Worm (Caenorhabditis elegans): ENCODE results near the gene T02H6.5.
A peak's percentile ranks its signal among the peaks of the same experiment; 100 is the strongest.

The T02H6.5 gene

ce11 chrII:709081-709480, 24.2 kb downstream of the T02H6.5 start, which contains the start of gene T02H6.1:
Gene T02H6.1 (plus strand): TSS chrII:709381.
- TF ChIP-seq hlh-6 (tag; optimal IDR thresholded peaks at IDR 0.05) (no peak), elt-2 (tag; optimal IDR thresholded peaks at IDR 0.05) (no peak), sox-2 (GFP tag; IDR thresholded peaks at IDR 0.05) (no peak), hlh-13 (GFP tag; optimal IDR thresholded peaks at IDR 0.05) (no peak), eyg-1 (tag; optimal IDR thresholded peaks at IDR 0.05) (no peak), C08G9.2 (tag; optimal IDR thresholded peaks at IDR 0.05) (no peak), hlh-8 (tag; optimal IDR thresholded peaks at IDR 0.05) (no peak), ceh-31 (tag; optimal IDR thresholded peaks at IDR 0.05) (no peak), mec-3 (tag; optimal IDR thresholded peaks at IDR 0.05; ENCODE audit: borderline replicate concordance) (no peak)

ce11 chrII:721931-722330, 37.0 kb downstream of the T02H6.5 start:
- TF ChIP-seq ceh-6 (GFP tag; optimal IDR thresholded peaks at IDR 0.05) = no peak
- no peak for TF ChIP-seq ceh-48 (tag; optimal IDR thresholded peaks at IDR 0.05)
- no peak for TF ChIP-seq ref-2 (tag; optimal IDR thresholded peaks at IDR 0.05)
- TF ChIP-seq ets-4 (tag; optimal IDR thresholded peaks at IDR 0.05) = no peak
- no peak for TF ChIP-seq pat-9 (tag; optimal IDR thresholded peaks at IDR 0.05)

ce11 chrII:723488-723887, 38.6 kb downstream of the T02H6.5 start, which contains the start of gene rfip-2:
Gene rfip-2 (plus strand): TSS chrII:723788.
- TF ChIP-seq ceh-6 (GFP tag; optimal IDR thresholded peaks at IDR 0.05) (no peak), sdc-2 (tag; optimal IDR thresholded peaks at IDR 0.05) (no peak), ceh-22 (tag; optimal IDR thresholded peaks at IDR 0.05) (no peak), pag-3 (tag; optimal IDR thresholded peaks at IDR 0.05; ENCODE audit: borderline replicate concordance) (no peak), ttx-3 (tag; optimal IDR thresholded peaks at IDR 0.05) (no peak), ahr-1 (tag; optimal IDR thresholded peaks at IDR 0.05) (no peak), lin-11 (tag; optimal IDR thresholded peaks at IDR 0.05) (no peak), ceh-2 (tag; optimal IDR thresholded peaks at IDR 0.05) (no peak), nfya-1 (tag; optimal IDR thresholded peaks at IDR 0.05) (no peak), che-1 (tag; optimal IDR thresholded peaks at IDR 0.05) (no peak), ceh-19 (GFP tag; optimal IDR thresholded peaks at IDR 0.05) (no peak), unc-3 (GFP tag; conservative IDR thresholded peaks at IDR 0.05) (no peak), unc-3 (tag; optimal IDR thresholded peaks at IDR 0.05) (no peak), elt-4 (tag; optimal IDR thresholded peaks at IDR 0.05) (no peak), ref-2 (tag; optimal IDR thresholded peaks at IDR 0.05) (no peak), pha-4 (tag; optimal IDR thresholded peaks at IDR 0.05) (no peak)

- TF ChIP-seq ceh-48 (tag; optimal IDR thresholded peaks at IDR 0.05) (peak; percentile 74), fax-1 (tag; optimal IDR thresholded peaks at IDR 0.05) (no peak)
Observed at ce11 chrII:724004-724403, 39.1 kb downstream of the T02H6.5 start.

- TF ChIP-seq K09A11.1 (tag; optimal IDR thresholded peaks at IDR 0.05; ENCODE audit: insufficient read depth) = no peak
- no peak for TF ChIP-seq K02D7.2 (tag; optimal IDR thresholded peaks at IDR 0.05)
- TF ChIP-seq zip-5 (tag; optimal IDR thresholded peaks at IDR 0.05) = no peak
- no peak for TF ChIP-seq hlh-8 (tag; optimal IDR thresholded peaks at IDR 0.05)
- TF ChIP-seq ceh-19 (GFP tag; optimal IDR thresholded peaks at IDR 0.05) = no peak
- TF ChIP-seq hlh-15 (tag; optimal IDR thresholded peaks at IDR 0.05) = no peak
- no peak for TF ChIP-seq pha-2 (tag; optimal IDR thresholded peaks at IDR 0.05)
- TF ChIP-seq ceh-30 (tag; optimal IDR thresholded peaks at IDR 0.05) = no peak
- TF ChIP-seq pag-3 (tag; optimal IDR thresholded peaks at IDR 0.05; ENCODE audit: borderline replicate concordance) = no peak
- TF ChIP-seq ceh-31 (tag; optimal IDR thresholded peaks at IDR 0.05) = no peak
- no peak for TF ChIP-seq hlh-13 (GFP tag; optimal IDR thresholded peaks at IDR 0.05)
- no peak for TF ChIP-seq gmeb-2 (tag; optimal IDR thresholded peaks at IDR 0.05)
- no peak for TF ChIP-seq pqm-1 (tag; optimal IDR thresholded peaks at IDR 0.05)
- no peak for TF ChIP-seq nhr-11 (tag; optimal IDR thresholded peaks at IDR 0.05)
Observed at ce11 chrII:729931-730330, 45.0 kb downstream of the T02H6.5 start.

All from whole organism, late embryonic.